Fruit fly (Drosophila melanogaster) whole organism, prepupa: ENCODE measurements around the gene DCTN6-p27.
A peak's percentile ranks its signal among the peaks of the same experiment; 100 is the strongest.

Experiments
- Blimp-1 ChIP-seq: fragments of 200-800 bp; sonication (Bioruptor generic); optimal IDR thresholded peaks from 3 replicates; lab custom pipeline; 2017; ENCODE audit warnings: missing biosample characterization, missing genetic modification characterization, mild to moderate bottlenecking, moderate library complexity, missing genetic modification reagents
- CG11294 ChIP-seq: fragments of 200-800 bp; sonication (Bioruptor generic); IDR thresholded peaks from 2 replicates; pipeline ENCODE4 v1.3.6; 2022; ENCODE audit warnings: missing biosample characterization, missing genetic modification characterization
- CG11762 ChIP-seq: fragments of 200-800 bp; sonication (Bioruptor generic); optimal IDR thresholded peaks from 3 replicates; lab custom pipeline; 2016; ENCODE audit warnings: missing biosample characterization, missing genetic modification characterization; ENCODE audit not compliant: insufficient read depth
- CG11902 ChIP-seq: fragments of 200-800 bp; sonication (Bioruptor generic); optimal IDR thresholded peaks from 3 replicates; lab custom pipeline; 2016; ENCODE audit warnings: missing biosample characterization, missing genetic modification characterization
- CG15336 ChIP-seq: fragments of 200-800 bp; sonication (Bioruptor generic); IDR thresholded peaks from 2 replicates; pipeline ENCODE4 v1.3.6; 2022; ENCODE audit warnings: missing biosample characterization, missing genetic modification characterization
- CG1621 ChIP-seq: fragments of 200-800 bp; sonication (Bioruptor generic); optimal IDR thresholded peaks from 3 replicates; lab custom pipeline; 2018; ENCODE audit warnings: missing biosample characterization, mild to moderate bottlenecking, missing genetic modification characterization
- CG16779 ChIP-seq: fragments of 200-800 bp; sonication (Bioruptor generic); optimal IDR thresholded peaks from 3 replicates; lab custom pipeline; 2017; ENCODE audit warnings: missing biosample characterization, mild to moderate bottlenecking, missing genetic modification characterization
- CG3032 ChIP-seq: fragments of 200-800 bp; optimal IDR thresholded peaks from 2 replicates; lab custom pipeline; 2019; ENCODE audit warnings: missing biosample characterization, mild to moderate bottlenecking, missing genetic modification characterization, moderate library complexity
- CG31627 ChIP-seq: fragments of 200-800 bp; sonication (Bioruptor generic); optimal IDR thresholded peaks from 3 replicates; lab custom pipeline; 2016; ENCODE audit warnings: missing biosample characterization, missing genetic modification characterization
- CG32006 ChIP-seq: fragments of 200-800 bp; sonication (Bioruptor generic); optimal IDR thresholded peaks from 3 replicates; lab custom pipeline; 2017; ENCODE audit warnings: missing biosample characterization, mild to moderate bottlenecking, missing genetic modification characterization
- CG34406 ChIP-seq: fragments of 200-800 bp; sonication (Bioruptor generic); optimal IDR thresholded peaks from 3 replicates; lab custom pipeline; 2016; ENCODE audit warnings: missing biosample characterization, missing genetic modification characterization
- CG3919 ChIP-seq: fragments of 200-800 bp; sonication (Bioruptor generic); optimal IDR thresholded peaks from 3 replicates; lab custom pipeline; 2016; ENCODE audit warnings: missing biosample characterization, missing genetic modification characterization
- CG6163 ChIP-seq: fragments of 200-800 bp; sonication (Bioruptor generic); IDR thresholded peaks from 3 replicates; pipeline ENCODE4 v1.3.6; 2022; ENCODE audit warnings: missing biosample characterization, missing genetic modification characterization
- CG6808 ChIP-seq: fragments of 200-800 bp; sonication (Bioruptor generic); optimal IDR thresholded peaks from 3 replicates; lab custom pipeline; 2017; ENCODE audit warnings: missing biosample characterization, missing genetic modification characterization, mild to moderate bottlenecking, moderate library complexity, missing genetic modification reagents
- CG6854 ChIP-seq: fragments of 200-800 bp; sonication (Bioruptor generic); optimal IDR thresholded peaks from 2 replicates; lab custom pipeline; 2017; ENCODE audit warnings: missing biosample characterization, mild to moderate bottlenecking, missing genetic modification characterization
- CG7368 ChIP-seq: fragments of 200-800 bp; sonication (Bioruptor generic); optimal IDR thresholded peaks from 3 replicates; lab custom pipeline; 2016; ENCODE audit warnings: missing biosample characterization, missing genetic modification characterization
- CG8119 ChIP-seq: fragments of 200-800 bp; sonication (Bioruptor generic); IDR thresholded peaks from 3 replicates; pipeline ENCODE4 v1.3.6; 2022; ENCODE audit warnings: missing biosample characterization, missing genetic modification characterization
- CG8319 ChIP-seq: fragments of 200-800 bp; sonication (Bioruptor generic); optimal IDR thresholded peaks from 3 replicates; lab custom pipeline; 2016; ENCODE audit warnings: missing biosample characterization, missing genetic modification characterization
- Eip75B ChIP-seq: fragments of 200-800 bp; sonication (Bioruptor generic); optimal IDR thresholded peaks from 3 replicates; lab custom pipeline; 2016; ENCODE audit warnings: missing biosample characterization, missing genetic modification characterization
- Eip78C ChIP-seq: fragments of 200-800 bp; sonication (Bioruptor generic); peaks from one replicate; lab custom pipeline; 2016; ENCODE audit warnings: missing biosample characterization, missing genetic modification characterization
- Ets21C ChIP-seq: fragments of 200-800 bp; sonication (Bioruptor generic); optimal IDR thresholded peaks from 3 replicates; lab custom pipeline; 2016; ENCODE audit warnings: missing biosample characterization, missing genetic modification characterization
- Gug ChIP-seq: fragments of 200-800 bp; sonication (Bioruptor generic); IDR thresholded peaks from 2 replicates; pipeline ENCODE4 v1.3.6; 2022; ENCODE audit warnings: missing biosample characterization, missing genetic modification characterization
- Hr38 ChIP-seq: sonication (Bioruptor generic); optimal IDR thresholded peaks from 2 replicates; lab custom pipeline; 2016; ENCODE audit warnings: missing biosample characterization, missing genetic modification characterization
- Hr39 ChIP-seq: fragments of 200-800 bp; sonication (Bioruptor generic); optimal IDR thresholded peaks from 2 replicates; lab custom pipeline; 2016; ENCODE audit warnings: missing biosample characterization, missing genetic modification characterization
- Hr4 ChIP-seq: fragments of 200-800 bp; sonication (Bioruptor generic); optimal IDR thresholded peaks from 3 replicates; lab custom pipeline; 2016; ENCODE audit warnings: missing biosample characterization, missing genetic modification characterization
- Lpt ChIP-seq: fragments of 200-800 bp; sonication (Bioruptor generic); optimal IDR thresholded peaks from 3 replicates; lab custom pipeline; 2016; ENCODE audit warnings: missing biosample characterization, missing genetic modification characterization
- Met ChIP-seq: fragments of 200-800 bp; sonication (Bioruptor generic); optimal IDR thresholded peaks from 3 replicates; lab custom pipeline; 2016; ENCODE audit warnings: missing biosample characterization, missing genetic modification characterization
- OdsH ChIP-seq: fragments of 200-800 bp; sonication (Bioruptor generic); optimal IDR thresholded peaks from 3 replicates; lab custom pipeline; 2016; ENCODE audit warnings: missing biosample characterization, missing genetic modification characterization
- Smox ChIP-seq: fragments of 200-800 bp; sonication (Bioruptor generic); optimal IDR thresholded peaks from 3 replicates; lab custom pipeline; 2016; ENCODE audit warnings: missing biosample characterization, missing genetic modification characterization
- Sox14 ChIP-seq: fragments of 200-800 bp; sonication (Bioruptor generic); optimal IDR thresholded peaks from 3 replicates; lab custom pipeline; 2016; ENCODE audit warnings: missing biosample characterization, missing genetic modification characterization
- Sox15 ChIP-seq: fragments of 200-800 bp; sonication (Bioruptor generic); optimal IDR thresholded peaks from 3 replicates; lab custom pipeline; 2016; ENCODE audit warnings: missing biosample characterization, missing genetic modification characterization
- achi ChIP-seq: fragments of 200-800 bp; sonication (Bioruptor generic); optimal IDR thresholded peaks from 3 replicates; lab custom pipeline; 2016; ENCODE audit warnings: missing biosample characterization, missing genetic modification characterization
- cyc ChIP-seq: fragments of 200-800 bp; sonication (Bioruptor generic); optimal IDR thresholded peaks from 3 replicates; lab custom pipeline; 2016; ENCODE audit warnings: missing biosample characterization, missing genetic modification characterization
- dac ChIP-seq: fragments of 200-800 bp; sonication (Bioruptor generic); optimal IDR thresholded peaks from 2 replicates; lab custom pipeline; 2017; ENCODE audit warnings: missing biosample characterization, mild to moderate bottlenecking, missing genetic modification characterization
- eg ChIP-seq: fragments of 200-800 bp; sonication (Bioruptor generic); IDR thresholded peaks from 3 replicates; pipeline ENCODE4 v1.3.6; 2022; ENCODE audit warnings: missing biosample characterization, missing genetic modification characterization
- esn ChIP-seq: fragments of 200-800 bp; sonication (Bioruptor generic); optimal IDR thresholded peaks from 2 replicates; lab custom pipeline; 2016; ENCODE audit warnings: missing biosample characterization, mild to moderate bottlenecking, missing genetic modification characterization, moderate library complexity
- fd59A ChIP-seq: fragments of 200-800 bp; sonication (Bioruptor generic); optimal IDR thresholded peaks from 2 replicates; lab custom pipeline; 2017; ENCODE audit warnings: missing biosample characterization, mild to moderate bottlenecking, missing genetic modification characterization, missing genetic modification reagents
- fd85E ChIP-seq: fragments of 200-800 bp; sonication (Bioruptor generic); optimal IDR thresholded peaks from 3 replicates; lab custom pipeline; 2016; ENCODE audit warnings: missing biosample characterization, missing genetic modification characterization
- lz ChIP-seq: fragments of 200-800 bp; sonication (Bioruptor generic); optimal IDR thresholded peaks from 3 replicates; lab custom pipeline; 2016; ENCODE audit warnings: missing biosample characterization, missing genetic modification characterization
- net ChIP-seq: fragments of 200-800 bp; sonication (Bioruptor generic); optimal IDR thresholded peaks from 3 replicates; lab custom pipeline; 2016; ENCODE audit warnings: missing biosample characterization, missing genetic modification characterization
- pdm3 ChIP-seq: fragments of 200-800 bp; sonication (Bioruptor generic); optimal IDR thresholded peaks from 3 replicates; lab custom pipeline; 2016; ENCODE audit warnings: missing biosample characterization, missing genetic modification characterization
- salr ChIP-seq, 2 experiments: fragments of 200-800 bp; sonication (Bioruptor generic); optimal IDR thresholded peaks; 3 replicates each; lab custom pipeline; 2016 to 2018; ENCODE audit warnings: missing biosample characterization in 2 of 2, missing genetic modification characterization in 2 of 2, mild to moderate bottlenecking in 1 of 2
- spab ChIP-seq: fragments of 200-800 bp; sonication (Bioruptor generic); optimal IDR thresholded peaks from 2 replicates; lab custom pipeline; 2017; ENCODE audit warnings: missing biosample characterization, mild to moderate bottlenecking, missing genetic modification characterization, missing genetic modification reagents
- ss ChIP-seq, 2 experiments: fragments of 200-800 bp; sonication (Bioruptor generic); optimal IDR thresholded peaks; 2 replicates in 1 of 2; 3 replicates in 1 of 2; lab custom pipeline; 2017 to 2018; ENCODE audit warnings: mild to moderate bottlenecking in 2 of 2, missing biosample characterization in 2 of 2, missing genetic modification characterization in 2 of 2, moderate library complexity in 1 of 2
- svp ChIP-seq: fragments of 200-800 bp; sonication (Bioruptor generic); peaks from one replicate; lab custom pipeline; 2016; ENCODE audit warnings: missing biosample characterization, missing genetic modification characterization

DCTN6-p27 gene

dm6 chr2L:19162330-19163100 lies 30.4 kb downstream of the DCTN6-p27 start (continued):
- TF ChIP-seq fd59A (peak; percentile 28), ss (GFP tag; optimal IDR thresholded peaks at IDR 0.05; lab: Kevin White, UChicago) (peak in 1 of 2 experiments; percentile 1), CG7368 (GFP tag; lab: Kevin White, UChicago) (peak; percentile 33), cyc (GFP tag; lab: Kevin White, UChicago) (peak; percentile 64), CG6163 (peak; percentile 5; the same call in 1 of the 3 replicates), CG31627 (GFP tag; lab: Kevin White, UChicago) (peak; percentile 61), dac (GFP tag; lab: Kevin White, UChicago) (no peak), Sox15 (GFP tag; lab: Kevin White, UChicago) (peak; percentile 66), CG11902 (GFP tag; lab: Kevin White, UChicago) (peak; percentile 56), Blimp-1 (GFP tag; lab: Kevin White, UChicago) (no peak), net (GFP tag; lab: Kevin White, UChicago) (no peak), CG32006 (GFP tag; lab: Kevin White, UChicago) (peak; percentile 62), CG34406 (GFP tag; lab: Kevin White, UChicago) (peak; percentile 77), Lpt (GFP tag; lab: Kevin White, UChicago) (peak; percentile 36), Eip75B (GFP tag; lab: Kevin White, UChicago) (peak; percentile 59), CG8319 (GFP tag; lab: Kevin White, UChicago) (peak; percentile 69), Gug (no peak), Eip78C (GFP tag; lab: Kevin White, UChicago) (peak; percentile 94), CG3032 (tag; lab: Kevin White, UChicago) (peak; percentile 60), achi (GFP tag; lab: Kevin White, UChicago) (peak; percentile 73), spab (no peak), Smox (peak; percentile 79), CG3919 (peak; percentile 54)

- TF ChIP-seq Lpt (GFP tag; lab: Kevin White, UChicago) (no peak), OdsH (GFP tag; lab: Kevin White, UChicago) (peak; percentile 18), fd85E (GFP tag; lab: Kevin White, UChicago) (no peak), CG31627 (GFP tag; lab: Kevin White, UChicago) (no peak), CG32006 (GFP tag; lab: Kevin White, UChicago) (peak; percentile 37), eg (GFP tag; lab: Robert Waterston, UW) (peak; percentile 59), svp (GFP tag; lab: Kevin White, UChicago) (peak; percentile 66), ss (GFP tag; optimal IDR thresholded peaks at IDR 0.05; lab: Kevin White, UChicago) (peak in 1 of 2 experiments; percentile 23), esn (no peak), Ets21C (GFP tag; lab: Kevin White, UChicago) (no peak), CG1621 (tag; lab: Kevin White, UChicago) (no peak), CG11294 (GFP tag; lab: Robert Waterston, UW) (no peak), fd59A (no peak), CG6163 (peak; percentile 62; the same call in 2 of the 3 replicates), Met (GFP tag; lab: Kevin White, UChicago) (no peak), dac (GFP tag; lab: Kevin White, UChicago) (no peak), pdm3 (GFP tag; lab: Kevin White, UChicago) (peak; percentile 6), CG6808 (peak; percentile 5), CG34406 (GFP tag; lab: Kevin White, UChicago) (no peak), CG6854 (no peak), CG8119 (GFP tag; lab: Robert Waterston, UW) (0 out of 3 replicates have a peak, but pooled peaks have one; percentile 21), Hr4 (GFP tag; lab: Kevin White, UChicago) (peak; percentile 34), Smox (no peak), Sox14 (GFP tag; lab: Kevin White, UChicago) (peak; percentile 48), CG11902 (GFP tag; lab: Kevin White, UChicago) (no peak), CG3919 (no peak), CG11762 (no peak), Hr38 (no peak), CG16779 (tag; lab: Kevin White, UChicago) (no peak), Hr39 (GFP tag; lab: Kevin White, UChicago) (no peak), lz (no peak), CG15336 (GFP tag; lab: Robert Waterston, UW) (no peak; the same call in 1 of the 2 replicates), cyc (GFP tag; lab: Kevin White, UChicago) (no peak), salr (GFP tag; optimal IDR thresholded peaks at IDR 0.05; lab: Kevin White, UChicago) (no peak)
Observed at dm6 chr2L:19163143-19163974, 31.2 kb downstream of the DCTN6-p27 start.
